Fruit fly (Drosophila melanogaster): ENCODE measurements around the gene CG33233.

- TF ChIP-seq EcR (GFP tag; optimal IDR thresholded peaks at IDR 0.05) (no peak), CG8478 (optimal IDR thresholded peaks at IDR 0.05) (no peak), usp (GFP tag; optimal IDR thresholded peaks at IDR 0.05) (no peak), psq (optimal IDR thresholded peaks at IDR 0.05) (no peak), pan (optimal IDR thresholded peaks at IDR 0.05) (no peak), Dll (optimal IDR thresholded peaks at IDR 0.05) (no peak)
Measured at dm6 chr3L:2631406-2631805, 28.0 kb upstream of the CG33233 start, which contains the start of the genes CG42245 and MEP-1.
